Worm (Caenorhabditis elegans): ENCODE data around the gene ttc-36.

DNA sequence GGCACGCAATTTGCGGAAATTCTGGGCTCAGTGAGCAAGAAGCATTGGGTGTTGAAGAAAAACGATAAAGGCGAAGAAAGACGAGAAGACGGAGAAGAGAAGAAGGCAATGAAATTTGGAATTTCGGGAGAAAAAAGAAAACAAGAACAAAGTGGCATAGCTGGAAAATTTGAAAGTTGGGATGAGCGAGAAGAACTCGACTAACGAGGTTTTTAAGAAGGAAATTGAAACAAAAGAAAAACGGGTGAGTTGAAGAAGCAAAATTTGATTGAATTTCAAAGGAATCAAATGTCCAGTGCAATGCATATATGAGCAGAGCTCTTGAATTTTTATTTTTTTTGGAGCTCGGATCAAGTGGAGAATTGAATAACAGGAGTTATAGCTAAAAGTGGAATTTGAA is 8.2 kb upstream of the ttc-36 start:
- TF ChIP-seq daf-19 (GFP tag; conservative IDR thresholded peaks at IDR 0.05) (no peak), lsy-2 (tag; optimal IDR thresholded peaks at IDR 0.05) (no peak), cey-2 (tag; optimal IDR thresholded peaks at IDR 0.05; ENCODE audit: borderline replicate concordance, insufficient read depth) (no peak), unc-62 (GFP tag; optimal IDR thresholded peaks at IDR 0.05 in 1 of 2) (no peak), unc-62 (tag; optimal IDR thresholded peaks at IDR 0.05) (no peak), mep-1 (tag; optimal IDR thresholded peaks at IDR 0.05) (no peak), ZK546.5 (tag; optimal IDR thresholded peaks at IDR 0.05) (no peak), T20F7.1 (GFP tag; optimal IDR thresholded peaks at IDR 0.05) (no peak), R02D3.7 (tag; optimal IDR thresholded peaks at IDR 0.05) (no peak), ceh-28 (tag; optimal IDR thresholded peaks at IDR 0.05) (no peak), dmd-8 (GFP tag; IDR thresholded peaks at IDR 0.05) (no peak)

Data from whole organism, L4 larva.